Fruit fly (Drosophila melanogaster): ENCODE data around the gene CNMa.

- TF ChIP-seq h (optimal IDR thresholded peaks at IDR 0.05) (no peak), psq (optimal IDR thresholded peaks at IDR 0.05) (no peak), ttk (optimal IDR thresholded peaks at IDR 0.05) (no peak)
Measured at dm6 chr3L:1881919-1882318, 26.5 kb upstream of the CNMa start.
